Worm (Caenorhabditis elegans) whole organism, L1 larva: Measurements from ENCODE around the gene D2096.6.

ENCODE experiments used
- efl-1 ChIP-seq, 4 experiments: fragments of 150-350 bp; optimal IDR thresholded peaks in 3 of 4; peaks in 1 of 4; 1 replicate in 1 of 4; 2 replicates in 3 of 4; lab custom pipeline; 2014; ENCODE audit warnings: missing biosample characterization in 2 of 4, missing genetic modification characterization in 2 of 4, missing genetic modification reagents in 2 of 4
- egl-27 ChIP-seq, 2 experiments: fragments of 150-350 bp in 1 of 2; sonication (generic microtip); optimal IDR thresholded peaks; 3 replicates each; lab custom pipeline; 2017 to 2018; ENCODE audit warnings: missing biosample characterization in 2 of 2, missing genetic modification characterization in 2 of 2, missing genetic modification reagents in 2 of 2
- mef-2 ChIP-seq: fragments of 150-350 bp; optimal IDR thresholded peaks from 2 replicates; lab custom pipeline; 2014; ENCODE audit warnings: missing biosample characterization, missing genetic modification characterization
- nhr-11 ChIP-seq: fragments of 150-350 bp; optimal IDR thresholded peaks from 2 replicates; lab custom pipeline; 2014; ENCODE audit warnings: missing biosample characterization, missing genetic modification characterization
- sup-37 ChIP-seq: fragments of 200-800 bp; sonication (Bioruptor generic); optimal IDR thresholded peaks from 2 replicates; lab custom pipeline; 2018; ENCODE audit warnings: mild to moderate bottlenecking, missing genetic modification characterization, missing compliant biosample characterization
- unc-62 ChIP-seq: fragments of 150-350 bp; optimal IDR thresholded peaks from 2 replicates; lab custom pipeline; 2014; ENCODE audit warnings: missing biosample characterization, missing genetic modification reagents, missing genetic modification characterization

DNA sequence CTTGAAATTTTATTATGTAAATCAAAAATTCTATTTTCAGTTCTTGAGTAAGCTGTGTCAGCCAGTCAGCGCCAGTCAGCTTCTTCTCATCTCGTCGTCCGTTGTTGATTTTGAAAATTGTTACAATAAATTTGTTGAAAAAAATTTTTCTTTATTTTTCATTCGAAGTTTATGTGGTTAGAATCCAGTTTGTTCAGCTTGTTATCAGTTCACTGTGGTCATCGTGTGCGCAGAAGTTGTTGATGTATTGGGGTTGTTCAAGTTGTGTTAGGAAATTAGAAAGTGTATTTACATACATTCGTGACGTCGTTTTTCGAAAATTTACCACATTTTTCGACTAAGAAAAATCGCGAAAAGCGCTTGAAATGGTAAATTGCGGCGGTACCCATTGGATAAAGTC lies 28.8 kb upstream of the D2096.6 start:
- no peak for TF ChIP-seq mef-2 (tag; lab: Kevin White, UChicago)
- TF ChIP-seq nhr-11 (tag; lab: Kevin White, UChicago): no peak
- no peak for TF ChIP-seq egl-27 (tag; optimal IDR thresholded peaks at IDR 0.05; lab: Kevin White, UChicago)
- TF ChIP-seq efl-1 (optimal IDR thresholded peaks at IDR 0.05; lab: Kevin White, UChicago): no peak
- TF ChIP-seq efl-1 (GFP tag; optimal IDR thresholded peaks at IDR 0.05 in 1 of 2; lab: Kevin White, UChicago): no peak
- no peak for TF ChIP-seq unc-62 (GFP tag; lab: Kevin White, UChicago)
- no peak for TF ChIP-seq sup-37 (GFP tag; lab: Kevin White, UChicago)
